Worm (Caenorhabditis elegans): ENCODE results near the gene ZK892.3.

- TF ChIP-seq dao-5 (tag; optimal IDR thresholded peaks at IDR 0.05) (no peak), W03F9.2 (tag; optimal IDR thresholded peaks at IDR 0.05) (no peak), him-1 (tag; optimal IDR thresholded peaks at IDR 0.05) (no peak)
Measured at ce11 chrII:10040834-10041233, 39.2 kb downstream of the ZK892.3 start, which contains the start of gene ogr-2.

Data from whole organism, L4/young adult.